Worm (Caenorhabditis elegans) whole organism, L4/young adult: ENCODE results near the gene marc-1.

Source experiments
- W03F9.2 ChIP-seq: fragments of 150-350 bp; optimal IDR thresholded peaks from 2 replicates; lab custom pipeline; 2014; ENCODE audit warnings: missing biosample characterization, missing genetic modification characterization
- dao-5 ChIP-seq: sonication (generic microtip); optimal IDR thresholded peaks from 2 replicates; lab custom pipeline; 2016; ENCODE audit warnings: missing genotype, missing genetic modification characterization, moderate library complexity, missing compliant biosample characterization
- him-1 ChIP-seq: sonication (generic microtip); optimal IDR thresholded peaks from 2 replicates; lab custom pipeline; 2016; ENCODE audit warnings: missing genotype, missing genetic modification reagents, missing genetic modification characterization, missing compliant biosample characterization

ce11 chrV:9771311-9771710, 31.8 kb downstream of the marc-1 start:
- TF ChIP-seq dao-5 (tag; lab: Kevin White, UChicago) = no peak
- TF ChIP-seq W03F9.2 (tag; lab: Kevin White, UChicago) = no peak
- no peak for TF ChIP-seq him-1
